Worm (Caenorhabditis elegans) whole organism, L2 larva: ENCODE results near the gene Y51H7C.7.

Source experiments
- F13H6.1 ChIP-seq: sonication (generic microtip); optimal IDR thresholded peaks from 2 replicates; lab custom pipeline; 2016; ENCODE audit warnings: missing genetic modification characterization, missing compliant biosample characterization
- aly-2 ChIP-seq: fragments of 150-350 bp; optimal IDR thresholded peaks from 2 replicates; lab custom pipeline; 2014; ENCODE audit warnings: missing biosample characterization, missing genetic modification characterization
- fos-1 ChIP-seq: fragments of 150-350 bp; optimal IDR thresholded peaks from 2 replicates; lab custom pipeline; 2014; ENCODE audit warnings: missing biosample characterization, missing genetic modification characterization
- gmeb-1 ChIP-seq: fragments of 150-350 bp; optimal IDR thresholded peaks from 2 replicates; lab custom pipeline; 2014; ENCODE audit warnings: missing biosample characterization, missing genetic modification characterization
- lin-13 ChIP-seq: fragments of 150-350 bp; optimal IDR thresholded peaks from 2 replicates; lab custom pipeline; 2014; ENCODE audit warnings: missing biosample characterization, missing genetic modification reagents, missing genetic modification characterization
- lsy-2 ChIP-seq, 2 experiments: fragments of 150-350 bp in 1 of 2; sonication (generic microtip) in 1 of 2; optimal IDR thresholded peaks; 2 replicates each; lab custom pipeline; 2014 to 2017; ENCODE audit warnings: missing biosample characterization in 2 of 2, missing genetic modification characterization in 2 of 2
- nhr-237 ChIP-seq: fragments of 150-350 bp; optimal IDR thresholded peaks from 2 replicates; lab custom pipeline; 2014; ENCODE audit warnings: missing biosample characterization, missing genetic modification characterization
- nhr-77 ChIP-seq: fragments of 150-350 bp; optimal IDR thresholded peaks from 2 replicates; lab custom pipeline; 2014; ENCODE audit warnings: missing biosample characterization, missing genetic modification characterization

DNA sequence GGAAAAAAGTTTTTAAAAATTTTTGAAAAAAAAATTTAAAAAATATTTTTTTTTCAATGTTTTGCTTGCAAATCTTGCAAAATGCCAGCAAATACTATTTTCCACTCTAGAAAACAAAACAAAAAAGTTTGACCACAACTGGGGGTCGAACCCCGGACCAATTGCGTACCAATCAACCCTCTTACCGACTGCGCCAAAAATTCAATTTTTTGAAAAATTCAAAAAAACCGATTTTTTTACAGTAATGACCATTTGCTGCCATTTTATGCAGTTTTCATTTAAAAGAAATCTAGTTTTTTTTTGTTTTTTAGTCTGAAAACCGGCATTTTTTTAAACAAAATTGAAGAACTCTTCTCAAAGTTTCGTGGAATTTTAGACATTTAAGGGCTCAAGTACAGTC lies 39.9 kb upstream of the Y51H7C.7 start:
- TF ChIP-seq lsy-2 (tag; optimal IDR thresholded peaks at IDR 0.05; lab: Kevin White, UChicago) (no peak), F13H6.1 (tag; lab: Kevin White, UChicago) (no peak), nhr-237 (tag; lab: Kevin White, UChicago) (no peak), fos-1 (tag; lab: Kevin White, UChicago) (no peak), aly-2 (no peak), lin-13 (GFP tag; lab: Kevin White, UChicago) (no peak), nhr-77 (no peak), gmeb-1 (no peak)
